Fruit fly (Drosophila melanogaster) whole organism, prepupa: ENCODE results near the gene Ptpa.

Source experiments
- CG10631 ChIP-seq: fragments of 200-800 bp; sonication (Bioruptor generic); optimal IDR thresholded peaks from 2 replicates; lab custom pipeline; 2016; ENCODE audit warnings: missing biosample characterization, missing genetic modification characterization
- CG10669 ChIP-seq: fragments of 200-800 bp; sonication (Bioruptor generic); optimal IDR thresholded peaks from 3 replicates; lab custom pipeline; 2018; ENCODE audit warnings: missing biosample characterization, mild to moderate bottlenecking, missing genetic modification characterization, moderate library complexity
- CG11762 ChIP-seq: fragments of 200-800 bp; sonication (Bioruptor generic); optimal IDR thresholded peaks from 3 replicates; lab custom pipeline; 2016; ENCODE audit warnings: missing biosample characterization, missing genetic modification characterization; ENCODE audit not compliant: insufficient read depth
- CG11902 ChIP-seq: fragments of 200-800 bp; sonication (Bioruptor generic); optimal IDR thresholded peaks from 3 replicates; lab custom pipeline; 2016; ENCODE audit warnings: missing biosample characterization, missing genetic modification characterization
- CG15336 ChIP-seq: fragments of 200-800 bp; sonication (Bioruptor generic); IDR thresholded peaks from 2 replicates; pipeline ENCODE4 v1.3.6; 2022; ENCODE audit warnings: missing biosample characterization, missing genetic modification characterization
- CG1621 ChIP-seq: fragments of 200-800 bp; sonication (Bioruptor generic); optimal IDR thresholded peaks from 3 replicates; lab custom pipeline; 2018; ENCODE audit warnings: missing biosample characterization, mild to moderate bottlenecking, missing genetic modification characterization
- CG16779 ChIP-seq: fragments of 200-800 bp; sonication (Bioruptor generic); optimal IDR thresholded peaks from 3 replicates; lab custom pipeline; 2017; ENCODE audit warnings: missing biosample characterization, mild to moderate bottlenecking, missing genetic modification characterization
- CG3032 ChIP-seq: fragments of 200-800 bp; optimal IDR thresholded peaks from 2 replicates; lab custom pipeline; 2019; ENCODE audit warnings: missing biosample characterization, mild to moderate bottlenecking, missing genetic modification characterization, moderate library complexity
- CG31627 ChIP-seq: fragments of 200-800 bp; sonication (Bioruptor generic); optimal IDR thresholded peaks from 3 replicates; lab custom pipeline; 2016; ENCODE audit warnings: missing biosample characterization, missing genetic modification characterization
- CG32006 ChIP-seq: fragments of 200-800 bp; sonication (Bioruptor generic); optimal IDR thresholded peaks from 3 replicates; lab custom pipeline; 2017; ENCODE audit warnings: missing biosample characterization, mild to moderate bottlenecking, missing genetic modification characterization
- CG34406 ChIP-seq: fragments of 200-800 bp; sonication (Bioruptor generic); optimal IDR thresholded peaks from 3 replicates; lab custom pipeline; 2016; ENCODE audit warnings: missing biosample characterization, missing genetic modification characterization
- CG3919 ChIP-seq: fragments of 200-800 bp; sonication (Bioruptor generic); optimal IDR thresholded peaks from 3 replicates; lab custom pipeline; 2016; ENCODE audit warnings: missing biosample characterization, missing genetic modification characterization
- CG4318 ChIP-seq: fragments of 200-800 bp; sonication (Bioruptor generic); optimal IDR thresholded peaks from 3 replicates; lab custom pipeline; 2017; ENCODE audit warnings: missing biosample characterization, mild to moderate bottlenecking, missing genetic modification characterization
- CG6163 ChIP-seq: fragments of 200-800 bp; sonication (Bioruptor generic); IDR thresholded peaks from 3 replicates; pipeline ENCODE4 v1.3.6; 2022; ENCODE audit warnings: missing biosample characterization, missing genetic modification characterization
- CG6276 ChIP-seq: fragments of 200-800 bp; sonication (Bioruptor generic); optimal IDR thresholded peaks from 2 replicates; lab custom pipeline; 2017; ENCODE audit warnings: missing biosample characterization, mild to moderate bottlenecking, missing genetic modification characterization
- CG8119 ChIP-seq: fragments of 200-800 bp; sonication (Bioruptor generic); IDR thresholded peaks from 3 replicates; pipeline ENCODE4 v1.3.6; 2022; ENCODE audit warnings: missing biosample characterization, missing genetic modification characterization
- CG8319 ChIP-seq: fragments of 200-800 bp; sonication (Bioruptor generic); optimal IDR thresholded peaks from 3 replicates; lab custom pipeline; 2016; ENCODE audit warnings: missing biosample characterization, missing genetic modification characterization
- CG8632 ChIP-seq: fragments of 200-800 bp; sonication (Bioruptor generic); optimal IDR thresholded peaks from 3 replicates; lab custom pipeline; 2016; ENCODE audit warnings: missing biosample characterization, missing genetic modification characterization
- CG9139 ChIP-seq: fragments of 200-800 bp; sonication (Bioruptor generic); optimal IDR thresholded peaks from 3 replicates; lab custom pipeline; 2017; ENCODE audit warnings: missing biosample characterization, mild to moderate bottlenecking, missing genetic modification characterization
- Eip75B ChIP-seq: fragments of 200-800 bp; sonication (Bioruptor generic); optimal IDR thresholded peaks from 3 replicates; lab custom pipeline; 2016; ENCODE audit warnings: missing biosample characterization, missing genetic modification characterization
- Eip78C ChIP-seq: fragments of 200-800 bp; sonication (Bioruptor generic); peaks from one replicate; lab custom pipeline; 2016; ENCODE audit warnings: missing biosample characterization, missing genetic modification characterization
- Eip93F ChIP-seq: fragments of 200-800 bp; sonication (Bioruptor generic); optimal IDR thresholded peaks from 2 replicates; lab custom pipeline; 2016; ENCODE audit warnings: missing biosample characterization, mild to moderate bottlenecking, missing genetic modification characterization
- Ets21C ChIP-seq: fragments of 200-800 bp; sonication (Bioruptor generic); optimal IDR thresholded peaks from 3 replicates; lab custom pipeline; 2016; ENCODE audit warnings: missing biosample characterization, missing genetic modification characterization
- Hr38 ChIP-seq: sonication (Bioruptor generic); optimal IDR thresholded peaks from 2 replicates; lab custom pipeline; 2016; ENCODE audit warnings: missing biosample characterization, missing genetic modification characterization
- Hr39 ChIP-seq: fragments of 200-800 bp; sonication (Bioruptor generic); optimal IDR thresholded peaks from 2 replicates; lab custom pipeline; 2016; ENCODE audit warnings: missing biosample characterization, missing genetic modification characterization
- Hr4 ChIP-seq: fragments of 200-800 bp; sonication (Bioruptor generic); optimal IDR thresholded peaks from 3 replicates; lab custom pipeline; 2016; ENCODE audit warnings: missing biosample characterization, missing genetic modification characterization
- Lpt ChIP-seq: fragments of 200-800 bp; sonication (Bioruptor generic); optimal IDR thresholded peaks from 3 replicates; lab custom pipeline; 2016; ENCODE audit warnings: missing biosample characterization, missing genetic modification characterization
- Met ChIP-seq: fragments of 200-800 bp; sonication (Bioruptor generic); optimal IDR thresholded peaks from 3 replicates; lab custom pipeline; 2016; ENCODE audit warnings: missing biosample characterization, missing genetic modification characterization
- OdsH ChIP-seq: fragments of 200-800 bp; sonication (Bioruptor generic); optimal IDR thresholded peaks from 3 replicates; lab custom pipeline; 2016; ENCODE audit warnings: missing biosample characterization, missing genetic modification characterization
- Smox ChIP-seq: fragments of 200-800 bp; sonication (Bioruptor generic); optimal IDR thresholded peaks from 3 replicates; lab custom pipeline; 2016; ENCODE audit warnings: missing biosample characterization, missing genetic modification characterization
- Sox102F ChIP-seq: fragments of 200-800 bp; sonication (Bioruptor generic); optimal IDR thresholded peaks from 2 replicates; lab custom pipeline; 2016; ENCODE audit warnings: missing biosample characterization, mild to moderate bottlenecking, missing genetic modification characterization
- Sox14 ChIP-seq: fragments of 200-800 bp; sonication (Bioruptor generic); optimal IDR thresholded peaks from 3 replicates; lab custom pipeline; 2016; ENCODE audit warnings: missing biosample characterization, missing genetic modification characterization
- Sox15 ChIP-seq: fragments of 200-800 bp; sonication (Bioruptor generic); optimal IDR thresholded peaks from 3 replicates; lab custom pipeline; 2016; ENCODE audit warnings: missing biosample characterization, missing genetic modification characterization
- acj6 ChIP-seq: fragments of 200-800 bp; sonication (Bioruptor generic); optimal IDR thresholded peaks from 3 replicates; lab custom pipeline; 2016; ENCODE audit warnings: missing biosample characterization, missing genetic modification characterization
- cyc ChIP-seq: fragments of 200-800 bp; sonication (Bioruptor generic); optimal IDR thresholded peaks from 3 replicates; lab custom pipeline; 2016; ENCODE audit warnings: missing biosample characterization, missing genetic modification characterization
- dsx ChIP-seq: fragments of 200-800 bp; optimal IDR thresholded peaks from 3 replicates; lab custom pipeline; 2019; ENCODE audit warnings: missing biosample characterization, mild to moderate bottlenecking, missing genetic modification characterization, moderate library complexity; ENCODE audit not compliant: poor library complexity, severe bottlenecking
- esn ChIP-seq: fragments of 200-800 bp; sonication (Bioruptor generic); optimal IDR thresholded peaks from 2 replicates; lab custom pipeline; 2016; ENCODE audit warnings: missing biosample characterization, mild to moderate bottlenecking, missing genetic modification characterization, moderate library complexity
- lz ChIP-seq: fragments of 200-800 bp; sonication (Bioruptor generic); optimal IDR thresholded peaks from 3 replicates; lab custom pipeline; 2016; ENCODE audit warnings: missing biosample characterization, missing genetic modification characterization
- net ChIP-seq: fragments of 200-800 bp; sonication (Bioruptor generic); optimal IDR thresholded peaks from 3 replicates; lab custom pipeline; 2016; ENCODE audit warnings: missing biosample characterization, missing genetic modification characterization
- pdm3 ChIP-seq: fragments of 200-800 bp; sonication (Bioruptor generic); optimal IDR thresholded peaks from 3 replicates; lab custom pipeline; 2016; ENCODE audit warnings: missing biosample characterization, missing genetic modification characterization
- salr ChIP-seq, 2 experiments: fragments of 200-800 bp; sonication (Bioruptor generic); optimal IDR thresholded peaks; 3 replicates each; lab custom pipeline; 2016 to 2018; ENCODE audit warnings: missing biosample characterization in 2 of 2, missing genetic modification characterization in 2 of 2, mild to moderate bottlenecking in 1 of 2
- spab ChIP-seq: fragments of 200-800 bp; sonication (Bioruptor generic); optimal IDR thresholded peaks from 2 replicates; lab custom pipeline; 2017; ENCODE audit warnings: missing biosample characterization, mild to moderate bottlenecking, missing genetic modification characterization, missing genetic modification reagents
- ss ChIP-seq, 2 experiments: fragments of 200-800 bp; sonication (Bioruptor generic); optimal IDR thresholded peaks; 2 replicates in 1 of 2; 3 replicates in 1 of 2; lab custom pipeline; 2017 to 2018; ENCODE audit warnings: mild to moderate bottlenecking in 2 of 2, missing biosample characterization in 2 of 2, missing genetic modification characterization in 2 of 2, moderate library complexity in 1 of 2
- topi ChIP-seq: fragments of 200-800 bp; sonication (Bioruptor generic); optimal IDR thresholded peaks from 3 replicates; lab custom pipeline; 2016; ENCODE audit warnings: missing biosample characterization, missing genetic modification characterization
- vri ChIP-seq: fragments of 200-800 bp; sonication (Bioruptor generic); optimal IDR thresholded peaks from 3 replicates; lab custom pipeline; 2016; ENCODE audit warnings: missing biosample characterization, mild to moderate bottlenecking, missing genetic modification characterization

Ptpa gene

dm6 chr2L:3348146-3348747, 28.6 kb upstream of the Ptpa start (continued):
- TF ChIP-seq acj6 (GFP tag; lab: Kevin White, UChicago) (peak; percentile 92), salr (GFP tag; optimal IDR thresholded peaks at IDR 0.05; lab: Kevin White, UChicago) (peak; percentile 86 to 91), CG16779 (peak; percentile 72), CG11902 (GFP tag; lab: Kevin White, UChicago) (peak; percentile 91), Eip93F (no peak), CG8119 (GFP tag; lab: Robert Waterston, UW) (peak; percentile 96), OdsH (GFP tag; lab: Kevin White, UChicago) (peak; percentile 96), spab (GFP tag; lab: Kevin White, UChicago) (peak; percentile 91), CG11762 (GFP tag; lab: Kevin White, UChicago) (peak; percentile 93), Sox15 (GFP tag; lab: Kevin White, UChicago) (peak; percentile 87), Hr4 (GFP tag; lab: Kevin White, UChicago) (peak; percentile 94), Hr39 (GFP tag; lab: Kevin White, UChicago) (peak; percentile 91), Lpt (peak; percentile 93), CG31627 (GFP tag; lab: Kevin White, UChicago) (peak; percentile 89), vri (GFP tag; lab: Kevin White, UChicago) (peak; percentile 89), CG4318 (GFP tag; lab: Kevin White, UChicago) (peak; percentile 85), CG8632 (GFP tag; lab: Kevin White, UChicago) (peak; percentile 92), Met (GFP tag; lab: Kevin White, UChicago) (peak; percentile 83), CG32006 (peak; percentile 92), net (GFP tag; lab: Kevin White, UChicago) (peak; percentile 92), CG34406 (GFP tag; lab: Kevin White, UChicago) (peak; percentile 93), CG15336 (GFP tag; lab: Robert Waterston, UW) (peak; percentile 93), Ets21C (peak; percentile 92), CG10631 (peak; percentile 94), Smox (GFP tag; lab: Kevin White, UChicago) (peak; percentile 84), CG9139 (peak; percentile 86), CG3032 (tag; lab: Kevin White, UChicago) (peak; percentile 91), dsx (GFP tag; lab: Kevin White, UChicago) (peak; percentile 89), CG10669 (GFP tag; lab: Kevin White, UChicago) (peak; percentile 94), esn (GFP tag; lab: Kevin White, UChicago) (peak; percentile 95)
- TF ChIP-seq, all 60 proteins: peak for 59

DNA sequence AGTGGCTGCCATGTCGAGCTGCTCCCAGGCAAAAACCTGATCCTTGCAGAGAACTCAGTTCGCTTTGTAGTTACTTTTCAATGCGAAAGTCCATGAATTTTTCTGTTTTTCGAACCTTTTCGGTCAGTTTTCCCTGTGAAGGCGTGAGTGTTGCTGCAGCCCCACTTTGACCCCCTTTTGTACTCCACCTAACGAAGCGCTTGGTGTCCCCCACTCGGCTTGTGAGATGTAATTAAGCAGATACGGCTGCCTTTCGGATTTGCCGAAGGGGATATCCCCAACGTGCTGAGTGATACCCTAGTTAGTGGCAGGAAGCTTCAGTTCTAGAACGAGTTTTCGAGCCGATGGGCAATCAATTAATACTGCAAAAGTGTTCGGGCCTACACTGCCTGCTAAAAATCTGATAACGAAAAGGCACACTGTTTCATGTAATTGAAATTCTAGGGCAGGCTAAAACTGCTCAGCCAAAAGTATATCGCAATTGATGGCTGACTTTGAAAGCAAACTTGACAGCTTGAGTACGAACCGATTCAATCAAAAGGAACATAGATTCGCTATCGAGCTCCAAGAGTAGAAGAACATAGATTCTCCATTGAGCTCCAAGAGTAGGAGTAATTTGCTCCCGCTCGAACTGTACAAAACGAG, 25.1 kb upstream of the Ptpa start:
- TF ChIP-seq CG9139 (peak; percentile 4), cyc (peak; percentile 11), Smox (GFP tag; lab: Kevin White, UChicago) (no peak), Met (GFP tag; lab: Kevin White, UChicago) (peak; percentile 30), Eip78C (GFP tag; lab: Kevin White, UChicago) (peak; percentile 91), CG34406 (GFP tag; lab: Kevin White, UChicago) (peak; percentile 5), CG1621 (tag; lab: Kevin White, UChicago) (peak; percentile 41), salr (GFP tag; optimal IDR thresholded peaks at IDR 0.05; lab: Kevin White, UChicago) (no peak), Hr38 (GFP tag; lab: Kevin White, UChicago) (no peak), CG6276 (no peak), Sox15 (GFP tag; lab: Kevin White, UChicago) (peak; percentile 10), CG10669 (GFP tag; lab: Kevin White, UChicago) (peak; percentile 62), CG8119 (GFP tag; lab: Robert Waterston, UW) (0 out of 3 replicates have a peak, but pooled peaks have one; percentile 33), CG10631 (peak; percentile 39), ss (GFP tag; optimal IDR thresholded peaks at IDR 0.05; lab: Kevin White, UChicago) (peak; percentile 72 to 77), esn (GFP tag; lab: Kevin White, UChicago) (peak; percentile 19), spab (GFP tag; lab: Kevin White, UChicago) (peak; percentile 52), CG11902 (GFP tag; lab: Kevin White, UChicago) (no peak), Sox14 (GFP tag; lab: Kevin White, UChicago) (peak; percentile 27), CG3032 (tag; lab: Kevin White, UChicago) (peak; percentile 72), Hr39 (GFP tag; lab: Kevin White, UChicago) (peak; percentile 25), CG3919 (GFP tag; lab: Kevin White, UChicago) (peak; percentile 52), CG6163 (peak; percentile 45; the same call in 2 of the 3 replicates), topi (GFP tag; lab: Kevin White, UChicago) (peak; percentile 36), OdsH (GFP tag; lab: Kevin White, UChicago) (peak; percentile 32), lz (GFP tag; lab: Kevin White, UChicago) (peak; percentile 7), CG32006 (peak; percentile 20), CG11762 (GFP tag; lab: Kevin White, UChicago) (no peak), pdm3 (peak; percentile 36), acj6 (GFP tag; lab: Kevin White, UChicago) (peak; percentile 27), Eip75B (GFP tag; lab: Kevin White, UChicago) (peak; percentile 25), Sox102F (GFP tag; lab: Kevin White, UChicago) (peak; percentile 29), CG8319 (GFP tag; lab: Kevin White, UChicago) (no peak)
